Fruit fly (Drosophila melanogaster) whole organism, embryonic: ENCODE results near the gene ss.

Source experiments
- Blimp-1 ChIP-seq: fragments of 200-800 bp; sonication (Bioruptor generic); optimal IDR thresholded peaks from 3 replicates; lab custom pipeline; 2018; ENCODE audit warnings: missing biosample characterization, missing genetic modification characterization, mild to moderate bottlenecking, moderate library complexity, missing genetic modification reagents
- CG13296 ChIP-seq: fragments of 200-800 bp; sonication (Bioruptor generic); optimal IDR thresholded peaks from 3 replicates; lab custom pipeline; 2018; ENCODE audit warnings: missing biosample characterization, mild to moderate bottlenecking, missing genetic modification characterization
- CG14667 ChIP-seq: fragments of 200-800 bp; sonication (Bioruptor generic); IDR thresholded peaks from 2 replicates; pipeline ENCODE4 v1.3.6; 2022; ENCODE audit warnings: missing biosample characterization, missing genetic modification characterization
- CG1603 ChIP-seq: fragments of 200-800 bp; sonication (Bioruptor generic); optimal IDR thresholded peaks from 2 replicates; lab custom pipeline; 2019; ENCODE audit warnings: missing biosample characterization, mild to moderate bottlenecking, missing genetic modification characterization, moderate library complexity
- CG18011 ChIP-seq: fragments of 200-800 bp; sonication (Bioruptor generic); optimal IDR thresholded peaks from 2 replicates; lab custom pipeline; 2017; ENCODE audit warnings: missing biosample characterization, missing genetic modification characterization, mild to moderate bottlenecking, moderate library complexity, missing genotype
- CG2116 ChIP-seq: fragments of 200-800 bp; sonication (Bioruptor generic); optimal IDR thresholded peaks from 3 replicates; lab custom pipeline; 2018; ENCODE audit warnings: missing biosample characterization, mild to moderate bottlenecking, missing genetic modification characterization
- CG3163 ChIP-seq: fragments of 200-800 bp; sonication (Bioruptor generic); optimal IDR thresholded peaks from 3 replicates; lab custom pipeline; 2016; ENCODE audit warnings: missing biosample characterization, missing genetic modification characterization
- CG32532 ChIP-seq: fragments of 200-800 bp; sonication (Bioruptor generic); IDR thresholded peaks from 2 replicates; pipeline ENCODE4 v1.3.6; 2022; ENCODE audit warnings: missing biosample characterization, missing genetic modification characterization
- CG34376 ChIP-seq: fragments of 200-800 bp; sonication (Bioruptor generic); optimal IDR thresholded peaks from 2 replicates; lab custom pipeline; 2018; ENCODE audit warnings: missing biosample characterization, mild to moderate bottlenecking, missing genetic modification characterization
- CG3838 ChIP-seq: fragments of 200-800 bp; sonication (Bioruptor generic); optimal IDR thresholded peaks from 3 replicates; lab custom pipeline; 2016; ENCODE audit warnings: missing biosample characterization, missing genetic modification characterization
- CG4424 ChIP-seq: fragments of 200-800 bp; sonication (Bioruptor generic); optimal IDR thresholded peaks from 3 replicates; lab custom pipeline; 2016; ENCODE audit warnings: missing biosample characterization, missing genetic modification characterization
- CG4617 ChIP-seq: fragments of 200-800 bp; sonication (Bioruptor generic); optimal IDR thresholded peaks from 3 replicates; lab custom pipeline; 2016; ENCODE audit warnings: missing biosample characterization, missing genetic modification characterization, borderline replicate concordance
- CG4707 ChIP-seq: fragments of 200-800 bp; sonication (Bioruptor generic); optimal IDR thresholded peaks from 2 replicates; lab custom pipeline; 2018; ENCODE audit warnings: missing biosample characterization, mild to moderate bottlenecking, missing genetic modification characterization, moderate library complexity
- CG4854 ChIP-seq: fragments of 200-800 bp; sonication (Bioruptor generic); optimal IDR thresholded peaks from 2 replicates; lab custom pipeline; 2016; ENCODE audit warnings: missing biosample characterization, missing genetic modification characterization, inconsistent platforms
- CG9932 ChIP-seq: fragments of 200-800 bp; sonication (Bioruptor generic); IDR thresholded peaks from 2 replicates; pipeline ENCODE4 v1.3.6; 2022; ENCODE audit warnings: missing biosample characterization, missing genetic modification characterization
- CHES-1-like ChIP-seq: fragments of 200-800 bp; sonication (Bioruptor generic); optimal IDR thresholded peaks from 2 replicates; lab custom pipeline; 2016; ENCODE audit warnings: missing biosample characterization, missing genetic modification characterization
- Chrac-16 ChIP-seq: fragments of 200-800 bp; sonication (Bioruptor generic); optimal IDR thresholded peaks from 3 replicates; lab custom pipeline; 2016; ENCODE audit warnings: missing biosample characterization, missing genetic modification characterization
- CoRest ChIP-seq: fragments of 200-800 bp; sonication (Bioruptor generic); optimal IDR thresholded peaks from 3 replicates; lab custom pipeline; 2018; ENCODE audit warnings: missing biosample characterization, mild to moderate bottlenecking, missing genetic modification characterization, moderate library complexity
- Dbx ChIP-seq: fragments of 200-800 bp; sonication (Bioruptor generic); IDR thresholded peaks from 3 replicates; pipeline ENCODE4 v1.3.6; 2022; ENCODE audit warnings: missing biosample characterization, missing genetic modification characterization
- Ets65A ChIP-seq: fragments of 200-800 bp; sonication (Bioruptor generic); peaks from one replicate; lab custom pipeline; 2016; ENCODE audit warnings: missing biosample characterization, missing genetic modification characterization
- Fer2 ChIP-seq: fragments of 200-800 bp; sonication (Bioruptor generic); optimal IDR thresholded peaks from 2 replicates; lab custom pipeline; 2018; ENCODE audit warnings: missing biosample characterization, mild to moderate bottlenecking, missing genetic modification characterization, moderate library complexity
- Hmr ChIP-seq: fragments of 200-800 bp; sonication (Bioruptor generic); optimal IDR thresholded peaks from 3 replicates; lab custom pipeline; 2017; ENCODE audit warnings: mild to moderate bottlenecking, missing biosample characterization, missing genetic modification reagents, missing genetic modification characterization
- Hr3 ChIP-seq: fragments of 200-800 bp; sonication (Bioruptor generic); optimal IDR thresholded peaks from 3 replicates; lab custom pipeline; 2016; ENCODE audit warnings: missing biosample characterization, missing genetic modification characterization
- Med ChIP-seq: fragments of 200-800 bp; sonication (Bioruptor generic); peaks from one replicate; lab custom pipeline; 2016; ENCODE audit warnings: missing biosample characterization, missing genetic modification characterization, mild to moderate bottlenecking, inconsistent platforms, moderate library complexity
- Pdp1 ChIP-seq, 2 experiments: fragments of 200-800 bp; sonication (Bioruptor generic); optimal IDR thresholded peaks; 3 replicates each; lab custom pipeline; 2016; ENCODE audit warnings: missing biosample characterization in 2 of 2, missing genetic modification characterization in 2 of 2, mild to moderate bottlenecking in 1 of 2, moderate library complexity in 1 of 2
- Poxn ChIP-seq: fragments of 200-800 bp; sonication (Bioruptor generic); IDR thresholded peaks from 2 replicates; pipeline ENCODE4 v1.3.6; 2022; ENCODE audit warnings: missing biosample characterization, missing genetic modification characterization
- Rx ChIP-seq: fragments of 200-800 bp; sonication (Bioruptor generic); IDR thresholded peaks from 2 replicates; pipeline ENCODE4 v1.3.6; 2022; ENCODE audit warnings: missing biosample characterization, missing genetic modification characterization
- bbx ChIP-seq: fragments of 200-800 bp; sonication (Bioruptor generic); IDR thresholded peaks from 2 replicates; pipeline ENCODE4 v1.3.6; 2022; ENCODE audit warnings: missing biosample characterization, missing genetic modification characterization; ENCODE audit not compliant: partially characterized antibody
- bcd ChIP-seq: fragments of 200-800 bp; sonication (Bioruptor generic); optimal IDR thresholded peaks from 2 replicates; lab custom pipeline; 2017; ENCODE audit warnings: missing biosample characterization, mild to moderate bottlenecking, missing genetic modification characterization
- chn ChIP-seq: fragments of 200-800 bp; sonication (Bioruptor generic); optimal IDR thresholded peaks from 2 replicates; lab custom pipeline; 2016; ENCODE audit warnings: missing biosample characterization, missing genetic modification characterization
- dan ChIP-seq: fragments of 200-800 bp; sonication (Bioruptor generic); IDR thresholded peaks from 2 replicates; pipeline ENCODE4 v1.3.6; 2022; ENCODE audit warnings: missing biosample characterization, missing genetic modification characterization
- gcm2 ChIP-seq: fragments of 200-800 bp; sonication (Bioruptor generic); optimal IDR thresholded peaks from 2 replicates; lab custom pipeline; 2016; ENCODE audit warnings: missing biosample characterization, missing genetic modification characterization
- gt ChIP-seq: fragments of 200-800 bp; sonication (Bioruptor generic); IDR thresholded peaks from 2 replicates; pipeline ENCODE4 v1.3.6; 2022; ENCODE audit warnings: missing biosample characterization, missing genetic modification characterization
- hth ChIP-seq: fragments of >200 bp; optimal IDR thresholded peaks from 2 replicates; lab custom pipeline; 2017; ENCODE audit warnings: inconsistent platforms
- jumu ChIP-seq: fragments of 200-800 bp; sonication (Bioruptor generic); optimal IDR thresholded peaks from 3 replicates; lab custom pipeline; 2016; ENCODE audit warnings: missing biosample characterization, missing genetic modification characterization
- oc ChIP-seq: fragments of 200-800 bp; sonication (Bioruptor generic); optimal IDR thresholded peaks from 2 replicates; lab custom pipeline; 2018; ENCODE audit warnings: missing biosample characterization, mild to moderate bottlenecking, missing genetic modification characterization, moderate library complexity
- otp ChIP-seq: fragments of 200-800 bp; sonication (Bioruptor generic); IDR thresholded peaks from 3 replicates; pipeline ENCODE4, ENCODE4 v1.3.6; 2022; ENCODE audit warnings: missing biosample characterization, missing genetic modification characterization
- scrt ChIP-seq: fragments of 200-800 bp; sonication (Bioruptor generic); optimal IDR thresholded peaks from 2 replicates; lab custom pipeline; 2018; ENCODE audit warnings: missing biosample characterization, mild to moderate bottlenecking, missing genetic modification characterization, moderate library complexity
- shn ChIP-seq: fragments of 200-800 bp; sonication (Bioruptor generic); optimal IDR thresholded peaks from 3 replicates; lab custom pipeline; 2016; ENCODE audit warnings: missing biosample characterization, missing genetic modification characterization
- slbo ChIP-seq: fragments of 200-800 bp; sonication (Bioruptor generic); IDR thresholded peaks from 2 replicates; pipeline ENCODE4 v1.3.6; 2022; ENCODE audit warnings: missing biosample characterization, missing genetic modification characterization
- slp2 ChIP-seq: fragments of 200-800 bp; sonication (Bioruptor generic); optimal IDR thresholded peaks from 2 replicates; lab custom pipeline; 2016; ENCODE audit warnings: missing biosample characterization, missing genetic modification characterization

The ss gene

DNA sequence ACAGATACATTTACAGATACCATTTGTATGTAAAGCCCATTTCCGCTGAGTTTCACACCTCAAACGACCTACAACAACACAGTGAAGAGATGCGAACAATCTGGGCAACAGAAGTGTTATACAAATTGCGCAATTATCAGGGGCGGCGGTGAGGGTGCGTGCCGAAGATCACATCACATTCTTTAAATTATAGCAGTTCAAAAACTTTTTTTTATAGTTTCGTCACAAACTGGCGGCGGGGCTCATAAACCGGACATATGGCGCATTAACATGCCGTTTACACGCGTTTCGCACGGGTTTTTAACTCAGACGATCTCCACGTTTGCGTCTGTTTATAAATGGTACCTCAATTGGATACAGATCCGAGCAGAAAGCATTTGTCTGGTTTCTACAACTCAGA lies 50.3 kb downstream of the ss start (continued):
- no peak for TF ChIP-seq Dbx (GFP tag; lab: Robert Waterston, UW)
- TF ChIP-seq Hr3 (GFP tag; lab: Kevin White, UChicago) = no peak
- no peak for TF ChIP-seq slp2
- no peak for TF ChIP-seq chn (GFP tag; lab: Kevin White, UChicago)
- no peak for TF ChIP-seq CoRest
- no peak for TF ChIP-seq Rx (GFP tag; lab: Robert Waterston, UW)
- TF ChIP-seq Poxn = no peak
- no peak for TF ChIP-seq CHES-1-like (GFP tag; lab: Kevin White, UChicago)
- TF ChIP-seq bbx (GFP tag; lab: Robert Waterston, UW) = no peak
- no peak for TF ChIP-seq CG34376 (GFP tag; lab: Kevin White, UChicago)
- TF ChIP-seq Ets65A = no peak
- no peak for TF ChIP-seq dan
- no peak for TF ChIP-seq gt (GFP tag; lab: Robert Waterston, UW)
- TF ChIP-seq bcd = no peak
- TF ChIP-seq oc = no peak
- no peak for TF ChIP-seq scrt (GFP tag; lab: Kevin White, UChicago)
- 0 out of 2 replicates have a peak, but pooled peaks have one; percentile 18 for TF ChIP-seq CG9932
- no peak for TF ChIP-seq shn (GFP tag; lab: Kevin White, UChicago)
- 0 out of 2 replicates have a peak, but pooled peaks have one; percentile 24 for TF ChIP-seq slbo (GFP tag; lab: Robert Waterston, UW)
- TF ChIP-seq CG2116 = no peak
- no peak for TF ChIP-seq CG3163 (GFP tag; lab: Kevin White, UChicago)
- TF ChIP-seq Blimp-1 (GFP tag; lab: Kevin White, UChicago) = no peak
- TF ChIP-seq Med (GFP tag; lab: Kevin White, UChicago) = peak; percentile 80
- no peak for TF ChIP-seq CG4617 (GFP tag; lab: Kevin White, UChicago)
- no peak for TF ChIP-seq CG1603 (tag; lab: Kevin White, UChicago)
- no peak for TF ChIP-seq CG4707
- TF ChIP-seq CG4424 = no peak
- no peak for TF ChIP-seq gcm2 (GFP tag; lab: Kevin White, UChicago)
- no peak for TF ChIP-seq Fer2 (tag; lab: Kevin White, UChicago)
- TF ChIP-seq Pdp1 (GFP tag; optimal IDR thresholded peaks at IDR 0.05; lab: Kevin White, UChicago) = peak in 1 of 2 experiments; percentile 91
- peak; percentile 25; the same call in 1 of the 2 replicates for TF ChIP-seq CG32532
- TF ChIP-seq CG3838 (GFP tag; lab: Kevin White, UChicago) = no peak
- TF ChIP-seq Chrac-16 (GFP tag; lab: Kevin White, UChicago) = no peak
- TF ChIP-seq CG13296 (GFP tag; lab: Kevin White, UChicago) = no peak
- TF ChIP-seq jumu (GFP tag; lab: Kevin White, UChicago) = no peak
- no peak for TF ChIP-seq Hmr
- no peak for TF ChIP-seq CG4854 (GFP tag; lab: Kevin White, UChicago)
- no peak for TF ChIP-seq CG14667 (GFP tag; lab: Robert Waterston, UW)
- no peak for TF ChIP-seq CG18011
- no peak for TF ChIP-seq otp (GFP tag; lab: Robert Waterston, UW)
- TF ChIP-seq, all 482 proteins: peak for 21

DNA sequence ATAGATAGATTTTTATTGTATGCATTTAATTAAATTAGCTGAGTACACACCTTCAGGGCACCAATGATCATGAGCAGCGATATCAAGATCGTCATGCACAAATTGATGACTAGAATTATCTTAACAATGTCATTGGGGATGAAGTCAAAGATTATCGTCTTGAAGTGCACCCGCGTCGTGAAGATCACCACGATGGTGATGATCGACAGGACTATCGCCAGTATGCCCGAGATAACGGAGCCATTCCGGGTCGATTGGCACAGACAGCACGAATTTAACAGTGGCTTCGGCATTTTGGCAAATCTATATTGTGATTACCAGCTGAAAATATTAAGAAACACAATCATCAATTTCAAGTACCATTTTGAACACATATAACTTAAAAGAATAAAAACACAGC lies 51.5 kb downstream of the ss start:
- TF ChIP-seq hth (lab: Kevin White, UChicago) (no peak), CG4854 (GFP tag; lab: Kevin White, UChicago) (no peak)
- TF ChIP-seq, all 482 proteins: peak for 0
